Worm (Caenorhabditis elegans) whole organism, midembryonic: ENCODE data around the gene F13B12.6.

ENCODE experiments used
- T22C8.4 ChIP-seq: fragments of 200-800 bp; sonication (Bioruptor generic); IDR thresholded peaks from 2 replicates; pipeline ENCODE4 v1.3.6; 2022; ENCODE audit warnings: missing genetic modification characterization, missing compliant biosample characterization
- cog-1 ChIP-seq: sonication (generic microtip); optimal IDR thresholded peaks from 2 replicates; lab custom pipeline; 2016; ENCODE audit warnings: missing genetic modification characterization, missing compliant biosample characterization
- flt-1 ChIP-seq: fragments of 200-800 bp; sonication (Bioruptor generic); IDR thresholded peaks from 2 replicates; pipeline ENCODE4 v1.3.6; 2022; ENCODE audit warnings: missing genetic modification characterization, missing compliant biosample characterization
- klf-2 ChIP-seq: fragments of 200-800 bp; sonication (Bioruptor generic); conservative IDR thresholded peaks from 2 replicates; pipeline ENCODE4 v1.3.6; 2022; ENCODE audit warnings: missing genetic modification reagents, missing genetic modification characterization, missing compliant biosample characterization
- med-1 ChIP-seq: sonication (generic microtip); optimal IDR thresholded peaks from 2 replicates; lab custom pipeline; 2017; ENCODE audit warnings: missing genetic modification characterization, mild to moderate bottlenecking, missing compliant biosample characterization, antibody characterized with exemption, missing genetic modification reagents; ENCODE audit not compliant: insufficient read depth
- ref-1 ChIP-seq: fragments of 200-800 bp; sonication (Bioruptor generic); conservative IDR thresholded peaks from 2 replicates; pipeline ENCODE4 v1.3.6; 2022; ENCODE audit warnings: missing genetic modification reagents, missing genetic modification characterization, missing compliant biosample characterization
- tab-1 ChIP-seq: fragments of 200-800 bp; sonication (Bioruptor generic); IDR thresholded peaks from 2 replicates; pipeline ENCODE4 v1.3.6; 2022; ENCODE audit warnings: missing genetic modification characterization, missing compliant biosample characterization
- ztf-23 ChIP-seq: fragments of 200-800 bp; sonication (Bioruptor generic); IDR thresholded peaks from 2 replicates; pipeline ENCODE4 v1.3.6; 2022; ENCODE audit warnings: missing genetic modification reagents, missing genetic modification characterization, missing compliant biosample characterization
- ztf-29 ChIP-seq: fragments of 200-800 bp; sonication (Bioruptor generic); IDR thresholded peaks from 2 replicates; pipeline ENCODE4 v1.3.6; 2022; ENCODE audit warnings: missing genetic modification reagents, missing genetic modification characterization, missing compliant biosample characterization

The F13B12.6 gene

ce11 chrIV:10417781-10418180, at the start of gene F13B12.6:
Gene F13B12.6, minus strand, starts transcription at chrIV:10417881.
- TF ChIP-seq tab-1 (GFP tag; lab: Robert Waterston, UW), result no peak
- no peak for TF ChIP-seq ztf-23 (GFP tag; lab: Robert Waterston, UW)

- TF ChIP-seq T22C8.4 (GFP tag; lab: Robert Waterston, UW) (no peak), ztf-29 (GFP tag; lab: Robert Waterston, UW) (no peak), tab-1 (GFP tag; lab: Robert Waterston, UW) (no peak), ztf-23 (GFP tag; lab: Robert Waterston, UW) (no peak), med-1 (GFP tag; lab: Kevin White, UChicago) (no peak), ref-1 (GFP tag; lab: Robert Waterston, UW) (no peak), klf-2 (no peak), cog-1 (tag; lab: Kevin White, UChicago) (no peak), flt-1 (GFP tag; lab: Robert Waterston, UW) (no peak)
These were observed 49.7 kb upstream of the F13B12.6 start for ce11 chrIV:10467347-10467746.

- TF ChIP-seq tab-1 (GFP tag; lab: Robert Waterston, UW) (no peak), flt-1 (GFP tag; lab: Robert Waterston, UW) (no peak), cog-1 (tag; lab: Kevin White, UChicago) (no peak), T22C8.4 (GFP tag; lab: Robert Waterston, UW) (no peak), ref-1 (GFP tag; lab: Robert Waterston, UW) (no peak), med-1 (GFP tag; lab: Kevin White, UChicago) (no peak)
These were observed 48.7 kb upstream of the F13B12.6 start for ce11 chrIV:10466398-10466797.

- TF ChIP-seq klf-2 (no peak), cog-1 (tag; lab: Kevin White, UChicago) (no peak), T22C8.4 (GFP tag; lab: Robert Waterston, UW) (no peak), med-1 (GFP tag; lab: Kevin White, UChicago) (no peak), ztf-29 (GFP tag; lab: Robert Waterston, UW) (no peak), ztf-23 (GFP tag; lab: Robert Waterston, UW) (no peak), ref-1 (GFP tag; lab: Robert Waterston, UW) (no peak), tab-1 (GFP tag; lab: Robert Waterston, UW) (no peak), flt-1 (GFP tag; lab: Robert Waterston, UW) (no peak)
These were observed 48.1 kb upstream of the F13B12.6 start for ce11 chrIV:10465764-10466163.

- no peak for TF ChIP-seq ztf-23 (GFP tag; lab: Robert Waterston, UW)
- TF ChIP-seq tab-1 (GFP tag; lab: Robert Waterston, UW), result no peak
- no peak for TF ChIP-seq flt-1 (GFP tag; lab: Robert Waterston, UW)
- no peak for TF ChIP-seq ref-1 (GFP tag; lab: Robert Waterston, UW)
- TF ChIP-seq med-1 (GFP tag; lab: Kevin White, UChicago), result no peak
- TF ChIP-seq cog-1 (tag; lab: Kevin White, UChicago), result no peak
- TF ChIP-seq ztf-29 (GFP tag; lab: Robert Waterston, UW), result no peak
- no peak for TF ChIP-seq T22C8.4 (GFP tag; lab: Robert Waterston, UW)
- no peak for TF ChIP-seq klf-2
These were observed 46.4 kb upstream of the F13B12.6 start, which contains the start of gene ugt-43 for ce11 chrIV:10463987-10464638. Gene ugt-43, plus strand, starts transcription at chrIV:10464588.

ce11 chrIV:10463127-10463526, 45.4 kb upstream of the F13B12.6 start:
- TF ChIP-seq T22C8.4 (GFP tag; lab: Robert Waterston, UW) (no peak), ref-1 (GFP tag; lab: Robert Waterston, UW) (no peak), tab-1 (GFP tag; lab: Robert Waterston, UW) (no peak), flt-1 (GFP tag; lab: Robert Waterston, UW) (no peak), med-1 (GFP tag; lab: Kevin White, UChicago) (no peak), ztf-23 (GFP tag; lab: Robert Waterston, UW) (no peak), cog-1 (tag; lab: Kevin White, UChicago) (no peak)

ce11 chrIV:10462608-10463007, 44.9 kb upstream of the F13B12.6 start:
- TF ChIP-seq tab-1 (GFP tag; lab: Robert Waterston, UW) (no peak), cog-1 (tag; lab: Kevin White, UChicago) (no peak), med-1 (GFP tag; lab: Kevin White, UChicago) (no peak), klf-2 (no peak), flt-1 (GFP tag; lab: Robert Waterston, UW) (no peak), ztf-29 (GFP tag; lab: Robert Waterston, UW) (no peak), T22C8.4 (GFP tag; lab: Robert Waterston, UW) (no peak), ztf-23 (GFP tag; lab: Robert Waterston, UW) (no peak)

ce11 chrIV:10461767-10462166, 44.1 kb upstream of the F13B12.6 start, which contains the start of gene mec-3:
Gene mec-3, minus strand, starts transcription at chrIV:10461867.
- no peak for TF ChIP-seq ref-1 (GFP tag; lab: Robert Waterston, UW)
- TF ChIP-seq flt-1 (GFP tag; lab: Robert Waterston, UW), result no peak
- no peak for TF ChIP-seq T22C8.4 (GFP tag; lab: Robert Waterston, UW)
- TF ChIP-seq ztf-23 (GFP tag; lab: Robert Waterston, UW), result no peak
- no peak for TF ChIP-seq klf-2

- no peak for TF ChIP-seq flt-1 (GFP tag; lab: Robert Waterston, UW)
- TF ChIP-seq ztf-29 (GFP tag; lab: Robert Waterston, UW), result no peak
- TF ChIP-seq ref-1 (GFP tag; lab: Robert Waterston, UW), result no peak
- no peak for TF ChIP-seq med-1 (GFP tag; lab: Kevin White, UChicago)
- no peak for TF ChIP-seq T22C8.4 (GFP tag; lab: Robert Waterston, UW)
- no peak for TF ChIP-seq ztf-23 (GFP tag; lab: Robert Waterston, UW)
- TF ChIP-seq klf-2, result no peak
- no peak for TF ChIP-seq tab-1 (GFP tag; lab: Robert Waterston, UW)
- no peak for TF ChIP-seq cog-1 (tag; lab: Kevin White, UChicago)
These were observed 39.5 kb upstream of the F13B12.6 start, which contains the start of gene srb-17 for ce11 chrIV:10457137-10457536. Gene srb-17, minus strand, starts transcription at chrIV:10457237.
